Fruit fly (Drosophila melanogaster): ENCODE results near the gene vkg.

DNA sequence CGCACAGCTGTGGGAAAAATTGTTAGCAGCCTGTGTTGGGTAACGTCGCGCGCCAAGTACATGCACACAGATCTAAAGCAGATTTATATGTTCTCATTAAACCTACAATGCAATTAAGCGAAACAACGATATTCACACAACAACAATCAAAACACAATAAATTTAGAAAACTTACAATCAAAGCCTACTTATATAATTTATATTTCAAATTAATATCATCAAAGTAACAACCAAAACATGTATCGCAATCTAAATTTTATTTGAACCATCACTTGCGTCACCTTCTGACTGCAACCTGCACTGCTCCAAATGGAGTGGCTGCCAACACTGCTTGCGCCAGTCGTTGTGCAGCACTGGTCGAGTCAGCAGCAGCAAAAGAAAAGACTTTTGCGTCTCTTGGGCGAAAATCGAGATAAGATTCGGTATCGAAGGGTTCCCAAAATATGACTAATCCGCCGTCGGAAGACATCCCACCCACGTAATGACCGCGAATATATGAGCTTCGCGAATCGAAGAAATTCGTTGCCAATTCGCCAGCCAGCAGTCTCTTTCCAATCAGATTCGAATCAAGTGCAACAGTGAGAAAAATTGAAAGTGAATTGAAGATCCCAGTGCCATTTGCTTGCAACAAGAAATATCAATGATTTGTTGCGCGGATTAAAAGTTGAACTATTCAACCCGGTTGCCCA, 46.6 kb downstream of the vkg start, which contains the start of the genes CG8892 and CG34126:
- peak; percentile 90 for TF ChIP-seq tj (GFP tag; optimal IDR thresholded peaks at IDR 0.05)
- TF ChIP-seq Crg-1 (GFP tag; optimal IDR thresholded peaks at IDR 0.05), result peak; percentile 99
- peak; percentile 98 for TF ChIP-seq CG5204 (GFP tag; optimal IDR thresholded peaks at IDR 0.05)
- peak; percentile 96 for TF ChIP-seq CG33017 (tag; optimal IDR thresholded peaks at IDR 0.05)
- peak; percentile 96 for TF ChIP-seq pad (GFP tag; optimal IDR thresholded peaks at IDR 0.05)
- peak; percentile 99 for TF ChIP-seq CG12768 (GFP tag; optimal IDR thresholded peaks at IDR 0.05)
- peak; percentile 96 for TF ChIP-seq Hr96 (GFP tag; optimal IDR thresholded peaks at IDR 0.05)

All from whole organism, adult.